Worm (Caenorhabditis elegans) whole organism, L4 larva: ENCODE data around the gene C03B1.9.

Source experiments
- F37D6.2 ChIP-seq: sonication (generic microtip); optimal IDR thresholded peaks from 2 replicates; lab custom pipeline; 2016; ENCODE audit warnings: mild to moderate bottlenecking, missing genetic modification characterization, missing compliant biosample characterization
- Y75B8A.6 ChIP-seq: fragments of 200-800 bp; sonication (Bioruptor generic); IDR thresholded peaks from 2 replicates; pipeline ENCODE4 v1.3.6; 2022; ENCODE audit warnings: missing genetic modification reagents, missing genetic modification characterization, missing compliant biosample characterization
- aha-1 ChIP-seq: fragments of 150-350 bp; peaks from one replicate; lab custom pipeline; 2014; ENCODE audit warnings: missing biosample characterization, missing genetic modification characterization
- ama-1 ChIP-seq: fragments of 150-350 bp; optimal IDR thresholded peaks from 2 replicates; lab custom pipeline; 2014; ENCODE audit warnings: inconsistent platforms, mixed read lengths
- ceh-20 ChIP-seq: fragments of 200-800 bp; sonication (Bioruptor generic); IDR thresholded peaks from 2 replicates; pipeline ENCODE4 v1.3.6; 2022; ENCODE audit warnings: missing genetic modification reagents, missing genetic modification characterization, missing compliant biosample characterization
- ceh-32 ChIP-seq: sonication (generic microtip); optimal IDR thresholded peaks from 2 replicates; lab custom pipeline; 2016; ENCODE audit warnings: mild to moderate bottlenecking, missing genetic modification characterization, missing compliant biosample characterization; ENCODE audit not compliant: poor library complexity
- ces-1 ChIP-seq: fragments of 150-350 bp; sonication (generic microtip); optimal IDR thresholded peaks from 4 replicates; lab custom pipeline; 2014; ENCODE audit warnings: missing biosample characterization, missing genetic modification reagents, missing genetic modification characterization
- daf-12 ChIP-seq: fragments of 150-350 bp; optimal IDR thresholded peaks from 2 replicates; lab custom pipeline; 2014; ENCODE audit warnings: missing biosample characterization, missing genetic modification reagents, missing genetic modification characterization
- dpl-1 ChIP-seq: fragments of 150-350 bp; optimal IDR thresholded peaks from 2 replicates; lab custom pipeline; 2014; ENCODE audit warnings: missing biosample characterization, missing genetic modification reagents, missing genetic modification characterization
- dve-1 ChIP-seq: sonication (generic microtip); optimal IDR thresholded peaks from 2 replicates; lab custom pipeline; 2017; ENCODE audit warnings: antibody characterized with exemption, mild to moderate bottlenecking, missing genetic modification characterization, missing compliant biosample characterization; ENCODE audit not compliant: insufficient read depth
- fkh-10 ChIP-seq: fragments of 150-350 bp; optimal IDR thresholded peaks from 2 replicates; lab custom pipeline; 2014; ENCODE audit warnings: missing biosample characterization, missing genetic modification reagents, missing genetic modification characterization
- hlh-11 ChIP-seq: fragments of 200-800 bp; sonication (Bioruptor generic); optimal IDR thresholded peaks from 2 replicates; lab custom pipeline; 2018; ENCODE audit warnings: mild to moderate bottlenecking, missing genetic modification characterization, missing compliant biosample characterization
- hlh-30 ChIP-seq: sonication (generic microtip); optimal IDR thresholded peaks from 2 replicates; lab custom pipeline; 2017; ENCODE audit warnings: antibody characterized with exemption, mild to moderate bottlenecking, missing genetic modification characterization, missing compliant biosample characterization; ENCODE audit not compliant: insufficient read depth
- jun-1 ChIP-seq: fragments of 150-350 bp; optimal IDR thresholded peaks from 2 replicates; lab custom pipeline; 2014; ENCODE audit warnings: missing biosample characterization, missing genetic modification reagents, missing genetic modification characterization
- lsy-2 ChIP-seq, 2 experiments: fragments of 150-350 bp in 1 of 2; sonication (generic microtip) in 1 of 2; optimal IDR thresholded peaks; 2 replicates each; lab custom pipeline; 2014 to 2017; ENCODE audit warnings: missing biosample characterization in 2 of 2, missing genetic modification characterization in 2 of 2
- mdl-1 ChIP-seq, 2 experiments: fragments of 150-350 bp in 1 of 2; sonication (generic microtip) in 1 of 2; optimal IDR thresholded peaks; 2 replicates each; lab custom pipeline; 2014 to 2017; ENCODE audit warnings: missing biosample characterization in 2 of 2, missing genetic modification characterization in 2 of 2
- mdt-29 ChIP-seq: fragments of 200-800 bp; sonication (Bioruptor generic); IDR thresholded peaks from 2 replicates; pipeline ENCODE4 v1.3.6; 2022; ENCODE audit warnings: missing genetic modification reagents, missing genetic modification characterization, missing compliant biosample characterization
- mxl-3 ChIP-seq: fragments of 200-800 bp; sonication (Bioruptor generic); optimal IDR thresholded peaks from 2 replicates; lab custom pipeline; 2018; ENCODE audit warnings: mild to moderate bottlenecking, missing genetic modification characterization, missing compliant biosample characterization
- nhr-11 ChIP-seq: fragments of 150-350 bp; optimal IDR thresholded peaks from 2 replicates; lab custom pipeline; 2014; ENCODE audit warnings: missing biosample characterization, missing genetic modification characterization
- nhr-25 ChIP-seq: sonication (generic microtip); optimal IDR thresholded peaks from 2 replicates; lab custom pipeline; 2017; ENCODE audit warnings: missing genetic modification characterization, mild to moderate bottlenecking, missing compliant biosample characterization, antibody characterized with exemption, moderate library complexity, borderline replicate concordance; ENCODE audit not compliant: insufficient read depth
- nhr-28 ChIP-seq: fragments of 150-350 bp; optimal IDR thresholded peaks from 2 replicates; lab custom pipeline; 2014; ENCODE audit warnings: missing biosample characterization, missing genetic modification characterization
- nhr-41 ChIP-seq: fragments of 200-800 bp; sonication (Bioruptor generic); IDR thresholded peaks from 2 replicates; pipeline ENCODE4 v1.3.6; 2022; ENCODE audit warnings: missing genetic modification reagents, missing genetic modification characterization, missing compliant biosample characterization
- nhr-42 ChIP-seq: fragments of 200-800 bp; sonication (Bioruptor generic); IDR thresholded peaks from 2 replicates; pipeline ENCODE4 v1.3.6; 2022; ENCODE audit warnings: missing genetic modification characterization, missing compliant biosample characterization
- nhr-48 ChIP-seq: sonication (generic microtip); optimal IDR thresholded peaks from 2 replicates; lab custom pipeline; 2016; ENCODE audit warnings: mild to moderate bottlenecking, missing genetic modification characterization, missing compliant biosample characterization
- nhr-6 ChIP-seq: fragments of 150-350 bp; optimal IDR thresholded peaks from 2 replicates; lab custom pipeline; 2014; ENCODE audit warnings: missing biosample characterization, missing genetic modification characterization
- pha-4 ChIP-seq, 2 experiments: fragments of 150-350 bp in 1 of 2; fragments of 200-800 bp in 1 of 2; sonication (Bioruptor generic) in 1 of 2; IDR thresholded peaks in 1 of 2; optimal IDR thresholded peaks in 1 of 2; 2 replicates each; pipeline versions ENCODE4 v1.3.6 to Lab custom; 2014 to 2022; ENCODE audit warnings: missing genetic modification characterization in 2 of 2, missing genetic modification reagents in 2 of 2, missing biosample characterization in 1 of 2, missing compliant biosample characterization in 1 of 2
- rbr-2 ChIP-seq: sonication (generic microtip); optimal IDR thresholded peaks from 2 replicates; lab custom pipeline; 2016; ENCODE audit warnings: missing genotype, missing genetic modification characterization, missing compliant biosample characterization
- saeg-2 ChIP-seq: fragments of 200-800 bp; sonication (Bioruptor generic); IDR thresholded peaks from 2 replicates; pipeline ENCODE4 v1.3.6; 2022; ENCODE audit warnings: missing genetic modification reagents, missing genetic modification characterization, missing compliant biosample characterization
- set-16 ChIP-seq: fragments of 200-800 bp; sonication (Bioruptor generic); IDR thresholded peaks from 2 replicates; pipeline ENCODE4 v1.3.6; 2022; ENCODE audit warnings: missing genetic modification reagents, missing genetic modification characterization, missing compliant biosample characterization
- spr-1 ChIP-seq: sonication (generic microtip); optimal IDR thresholded peaks from 2 replicates; lab custom pipeline; 2016; ENCODE audit warnings: mild to moderate bottlenecking, missing genetic modification characterization, missing compliant biosample characterization
- tag-97 ChIP-seq: fragments of 200-800 bp; sonication (Bioruptor generic); IDR thresholded peaks from 2 replicates; pipeline ENCODE4 v1.3.6; 2022; ENCODE audit warnings: missing genetic modification characterization, missing compliant biosample characterization
- tra-1 ChIP-seq: fragments of 200-800 bp; sonication (Bioruptor generic); IDR thresholded peaks from 2 replicates; pipeline ENCODE4 v1.3.6; 2022; ENCODE audit warnings: missing genetic modification reagents, missing genetic modification characterization, missing compliant biosample characterization
- unc-39 ChIP-seq: sonication (generic microtip); optimal IDR thresholded peaks from 2 replicates; lab custom pipeline; 2017; ENCODE audit warnings: missing biosample characterization, missing genetic modification characterization
- unc-62 ChIP-seq, 3 experiments: fragments of 150-350 bp in 1 of 3; sonication (generic microtip); optimal IDR thresholded peaks in 2 of 3; peaks in 1 of 3; 1 replicate in 1 of 3; 2 replicates in 2 of 3; lab custom pipeline; 2014 to 2017; ENCODE audit warnings: missing biosample characterization in 3 of 3, missing genetic modification characterization in 3 of 3, missing genetic modification reagents in 3 of 3, missing genotype in 1 of 3
- vab-7 ChIP-seq: fragments of 200-800 bp; sonication (Bioruptor generic); IDR thresholded peaks from 2 replicates; pipeline ENCODE4 v1.3.6; 2022; ENCODE audit warnings: missing genetic modification reagents, missing genetic modification characterization, missing compliant biosample characterization

Gene C03B1.9

ce11 chrX:6321380-6321779, 25.5 kb downstream of the C03B1.9 start:
- no peak for TF ChIP-seq jun-1 (tag; lab: Kevin White, UChicago)
- TF ChIP-seq nhr-25 (tag; lab: Kevin White, UChicago) = peak; percentile 52

- TF ChIP-seq unc-62 (GFP tag; optimal IDR thresholded peaks at IDR 0.05 in 1 of 2; lab: Kevin White, UChicago) (peak in 1 of 2 experiments; percentile 24), unc-62 (tag; optimal IDR thresholded peaks at IDR 0.05; lab: Kevin White, UChicago) (no peak), mdl-1 (tag; optimal IDR thresholded peaks at IDR 0.05; lab: Kevin White, UChicago) (peak in 1 of 2 experiments; percentile 45), mxl-3 (GFP tag; lab: Kevin White, UChicago) (peak; percentile 46), tag-97 (GFP tag; lab: Robert Waterston, UW) (no peak), lsy-2 (tag; optimal IDR thresholded peaks at IDR 0.05; lab: Kevin White, UChicago) (no peak), spr-1 (tag; lab: Kevin White, UChicago) (peak; percentile 22), unc-39 (tag; lab: Kevin White, UChicago) (no peak), rbr-2 (tag; lab: Kevin White, UChicago) (peak; percentile 2), nhr-41 (no peak), fkh-10 (GFP tag; lab: Kevin White, UChicago) (no peak), nhr-42 (no peak), saeg-2 (GFP tag; lab: Robert Waterston, UW) (no peak), hlh-30 (tag; lab: Kevin White, UChicago) (peak; percentile 42), pha-4 (GFP tag; IDR thresholded peaks at IDR 0.05; lab: Robert Waterston, UW) (no peak), pha-4 (tag; optimal IDR thresholded peaks at IDR 0.05; lab: Kevin White, UChicago) (no peak), Y75B8A.6 (GFP tag; lab: Robert Waterston, UW) (no peak), nhr-6 (no peak), aha-1 (tag; lab: Kevin White, UChicago) (peak; percentile 40), nhr-48 (tag; lab: Kevin White, UChicago) (peak; percentile 86), nhr-28 (tag; lab: Kevin White, UChicago) (peak; percentile 55), tra-1 (GFP tag; lab: Robert Waterston, UW) (0 out of 2 replicates have a peak, but pooled peaks have one; percentile 19), ces-1 (GFP tag; lab: Kevin White, UChicago) (no peak), hlh-11 (tag; lab: Kevin White, UChicago) (peak; percentile 51), ceh-20 (GFP tag; lab: Robert Waterston, UW) (0 out of 2 replicates have a peak, but pooled peaks have one; percentile 16)
- TF ChIP-seq, all 104 proteins: peak for 12
These were observed 26.0 kb downstream of the C03B1.9 start for ce11 chrX:6320887-6321286.

- TF ChIP-seq rbr-2 (tag; lab: Kevin White, UChicago) (no peak), set-16 (no peak), daf-12 (no peak), F37D6.2 (tag; lab: Kevin White, UChicago) (no peak), dve-1 (tag; lab: Kevin White, UChicago) (no peak), nhr-11 (tag; lab: Kevin White, UChicago) (no peak), ama-1 (lab: Kevin White, UChicago) (no peak), ceh-32 (tag; lab: Kevin White, UChicago) (no peak), mdt-29 (GFP tag; lab: Robert Waterston, UW) (no peak), vab-7 (GFP tag; lab: Robert Waterston, UW) (no peak), dpl-1 (GFP tag; lab: Kevin White, UChicago) (no peak)
- TF ChIP-seq, all 104 proteins: peak for 0
These were observed 27.4 kb downstream of the C03B1.9 start, which contains the start of gene chtb-3 for ce11 chrX:6319546-6319945. TSS of gene chtb-3 (minus strand) at chrX:6319646.
